Fruit fly (Drosophila melanogaster) whole organism, embryonic: ENCODE measurements around the gene Nepl3.

ENCODE experiments used
- Aef1 ChIP-seq: fragments of 200-800 bp; sonication (Bioruptor generic); IDR thresholded peaks from 3 replicates; pipeline ENCODE4 v1.3.6; 2022; ENCODE audit warnings: missing biosample characterization, missing genetic modification characterization
- Awh ChIP-seq: fragments of 200-800 bp; sonication (Bioruptor generic); IDR thresholded peaks from 2 replicates; pipeline ENCODE4, ENCODE4 v1.3.6; 2022; ENCODE audit warnings: missing biosample characterization, missing genetic modification characterization
- CG10543 ChIP-seq: fragments of 200-800 bp; sonication (Bioruptor generic); optimal IDR thresholded peaks from 3 replicates; lab custom pipeline; 2017; ENCODE audit warnings: missing biosample characterization, mild to moderate bottlenecking, missing genetic modification characterization, moderate library complexity
- CG1233 ChIP-seq: fragments of 200-800 bp; sonication (Bioruptor generic); optimal IDR thresholded peaks from 4 replicates; lab custom pipeline; 2018; ENCODE audit warnings: missing biosample characterization, mild to moderate bottlenecking, missing genetic modification characterization
- CG17568 ChIP-seq: fragments of 200-800 bp; sonication (Bioruptor generic); optimal IDR thresholded peaks from 2 replicates; lab custom pipeline; 2018; ENCODE audit warnings: missing biosample characterization, mild to moderate bottlenecking, missing genetic modification characterization, moderate library complexity
- CG18011 ChIP-seq: fragments of 200-800 bp; sonication (Bioruptor generic); optimal IDR thresholded peaks from 2 replicates; lab custom pipeline; 2017; ENCODE audit warnings: missing biosample characterization, missing genetic modification characterization, mild to moderate bottlenecking, moderate library complexity, missing genotype
- CG2129 ChIP-seq: fragments of 200-800 bp; sonication (Bioruptor generic); IDR thresholded peaks from 2 replicates; pipeline ENCODE4 v1.3.6; 2022; ENCODE audit warnings: missing biosample characterization, missing genetic modification characterization; ENCODE audit not compliant: partially characterized antibody
- CG2712 ChIP-seq: fragments of 200-800 bp; optimal IDR thresholded peaks from 3 replicates; lab custom pipeline; 2019; ENCODE audit warnings: missing biosample characterization, mild to moderate bottlenecking, missing genetic modification characterization, moderate library complexity
- CG30020 ChIP-seq: fragments of 200-800 bp; optimal IDR thresholded peaks from 2 replicates; lab custom pipeline; 2019; ENCODE audit warnings: missing biosample characterization, mild to moderate bottlenecking, missing genetic modification characterization, moderate library complexity
- CG3065 ChIP-seq: fragments of 200-800 bp; sonication (Bioruptor generic); optimal IDR thresholded peaks from 2 replicates; lab custom pipeline; 2016; ENCODE audit warnings: missing biosample characterization, missing genetic modification characterization
- CG4854 ChIP-seq: fragments of 200-800 bp; sonication (Bioruptor generic); optimal IDR thresholded peaks from 2 replicates; lab custom pipeline; 2016; ENCODE audit warnings: missing biosample characterization, missing genetic modification characterization, inconsistent platforms
- CG6854 ChIP-seq: fragments of 200-800 bp; sonication (Bioruptor generic); optimal IDR thresholded peaks from 3 replicates; lab custom pipeline; 2017; ENCODE audit warnings: missing biosample characterization, mild to moderate bottlenecking, missing genetic modification characterization
- CG7357 ChIP-seq: fragments of 200-800 bp; sonication (Bioruptor generic); IDR thresholded peaks from 3 replicates; pipeline ENCODE4 v1.3.6; 2022; ENCODE audit warnings: missing biosample characterization, missing genetic modification characterization
- CG8359 ChIP-seq: fragments of 200-800 bp; sonication (Bioruptor generic); optimal IDR thresholded peaks from 2 replicates; lab custom pipeline; 2017; ENCODE audit warnings: missing biosample characterization, mild to moderate bottlenecking, missing genetic modification characterization, borderline replicate concordance
- CG9932 ChIP-seq: fragments of 200-800 bp; sonication (Bioruptor generic); IDR thresholded peaks from 2 replicates; pipeline ENCODE4 v1.3.6; 2022; ENCODE audit warnings: missing biosample characterization, missing genetic modification characterization
- CTCF ChIP-seq: fragments of 200-800 bp; sonication (Bioruptor generic); optimal IDR thresholded peaks from 2 replicates; lab custom pipeline; 2017; ENCODE audit warnings: missing biosample characterization, mild to moderate bottlenecking, missing genetic modification characterization, moderate library complexity
- Dbx ChIP-seq: fragments of 200-800 bp; sonication (Bioruptor generic); IDR thresholded peaks from 3 replicates; pipeline ENCODE4 v1.3.6; 2022; ENCODE audit warnings: missing biosample characterization, missing genetic modification characterization
- Dip2 ChIP-seq: fragments of 200-800 bp; sonication (Bioruptor generic); IDR thresholded peaks from 2 replicates; pipeline ENCODE4 v1.3.6; 2022; ENCODE audit warnings: missing biosample characterization, missing genetic modification characterization
- Fer1 ChIP-seq: fragments of 200-800 bp; sonication (Bioruptor generic); optimal IDR thresholded peaks from 2 replicates; lab custom pipeline; 2017; ENCODE audit warnings: missing biosample characterization, mild to moderate bottlenecking, missing genetic modification characterization
- HLH4C ChIP-seq: fragments of 200-800 bp; sonication (Bioruptor generic); IDR thresholded peaks from 3 replicates; pipeline ENCODE4 v1.3.6; 2022; ENCODE audit warnings: missing biosample characterization, missing genetic modification characterization; ENCODE audit not compliant: partially characterized antibody
- HLHmδ ChIP-seq: fragments of 200-800 bp; sonication (Bioruptor generic); optimal IDR thresholded peaks from 2 replicates; lab custom pipeline; 2018; ENCODE audit warnings: missing biosample characterization, mild to moderate bottlenecking, missing genetic modification characterization, moderate library complexity
- Jarid2 ChIP-seq: fragments of 200-800 bp; sonication (Bioruptor generic); optimal IDR thresholded peaks from 3 replicates; lab custom pipeline; 2017; ENCODE audit warnings: mild to moderate bottlenecking, missing biosample characterization, missing genetic modification reagents, missing genetic modification characterization
- Lim3 ChIP-seq: fragments of 200-800 bp; sonication (Bioruptor generic); IDR thresholded peaks from 2 replicates; pipeline ENCODE4 v1.3.6; 2022; ENCODE audit warnings: missing biosample characterization, missing genetic modification characterization
- Meics ChIP-seq: fragments of 200-800 bp; sonication (Bioruptor generic); optimal IDR thresholded peaks from 2 replicates; lab custom pipeline; 2017; ENCODE audit warnings: missing biosample characterization, mild to moderate bottlenecking, missing genetic modification characterization
- Pdp1 ChIP-seq, 2 experiments: fragments of 200-800 bp; sonication (Bioruptor generic); optimal IDR thresholded peaks; 3 replicates each; lab custom pipeline; 2016; ENCODE audit warnings: missing biosample characterization in 2 of 2, missing genetic modification characterization in 2 of 2, mild to moderate bottlenecking in 1 of 2, moderate library complexity in 1 of 2
- Rfx ChIP-seq: fragments of 200-800 bp; sonication (Bioruptor generic); IDR thresholded peaks from 2 replicates; pipeline ENCODE4 v1.3.6; 2022; ENCODE audit warnings: missing biosample characterization, missing genetic modification characterization
- Stat92E ChIP-seq, 3 experiments: fragments of >200 bp in 2 of 3; fragments of 200-800 bp in 1 of 3; sonication (Bioruptor generic) in 1 of 3; optimal IDR thresholded peaks; 2 replicates each; lab custom pipeline; 2017 to 2019; ENCODE audit warnings: missing biosample characterization in 3 of 3, missing genetic modification characterization in 3 of 3, mild to moderate bottlenecking in 1 of 3, moderate library complexity in 1 of 3
- Taf1 ChIP-seq: fragments of 200-800 bp; sonication (Bioruptor generic); IDR thresholded peaks from 2 replicates; pipeline ENCODE4 v1.3.6; 2022; ENCODE audit warnings: missing biosample characterization, missing genetic modification characterization
- Usf ChIP-seq: fragments of 200-800 bp; sonication (Bioruptor generic); optimal IDR thresholded peaks from 2 replicates; lab custom pipeline; 2017; ENCODE audit warnings: missing genotype, missing biosample characterization, missing genetic modification characterization
- Vsx1 ChIP-seq: fragments of 200-800 bp; sonication (Bioruptor generic); optimal IDR thresholded peaks from 2 replicates; lab custom pipeline; 2017; ENCODE audit warnings: missing biosample characterization, mild to moderate bottlenecking, missing genetic modification characterization, missing genetic modification reagents
- Xrp1 ChIP-seq: fragments of 200-800 bp; sonication (Bioruptor generic); IDR thresholded peaks from 2 replicates; pipeline ENCODE4 v1.3.6; 2022; ENCODE audit warnings: missing biosample characterization, missing genetic modification characterization
- ato ChIP-seq: fragments of 200-800 bp; sonication (Bioruptor generic); IDR thresholded peaks from 2 replicates; pipeline ENCODE4 v1.3.6; 2022; ENCODE audit warnings: missing biosample characterization, missing genetic modification characterization; ENCODE audit not compliant: partially characterized antibody
- bigmax ChIP-seq: fragments of 200-800 bp; sonication (Bioruptor generic); optimal IDR thresholded peaks from 2 replicates; lab custom pipeline; 2018; ENCODE audit warnings: missing biosample characterization, mild to moderate bottlenecking, missing genetic modification characterization
- btn ChIP-seq: fragments of 200-800 bp; sonication (Bioruptor generic); optimal IDR thresholded peaks from 2 replicates; lab custom pipeline; 2016; ENCODE audit warnings: missing biosample characterization, missing genetic modification characterization
- ci ChIP-seq: fragments of 200-800 bp; sonication (Bioruptor generic); IDR thresholded peaks from 3 replicates; pipeline ENCODE4 v1.3.6; 2022; ENCODE audit warnings: missing biosample characterization, missing genetic modification characterization
- cwo ChIP-seq: fragments of 200-800 bp; sonication (Bioruptor generic); optimal IDR thresholded peaks from 3 replicates; lab custom pipeline; 2017; ENCODE audit warnings: missing biosample characterization, missing genetic modification characterization, mild to moderate bottlenecking, moderate library complexity, missing genetic modification reagents
- dimm ChIP-seq: fragments of 200-800 bp; sonication (Bioruptor generic); IDR thresholded peaks from 2 replicates; pipeline ENCODE4 v1.3.6; 2022; ENCODE audit warnings: missing biosample characterization, missing genetic modification characterization
- fd3F ChIP-seq: fragments of 200-800 bp; sonication (Bioruptor generic); optimal IDR thresholded peaks from 2 replicates; lab custom pipeline; 2018; ENCODE audit warnings: missing biosample characterization, mild to moderate bottlenecking, missing genetic modification characterization, moderate library complexity
- gce ChIP-seq: fragments of 200-800 bp; sonication (Bioruptor generic); IDR thresholded peaks from 3 replicates; pipeline ENCODE4 v1.3.6; 2022; ENCODE audit warnings: missing biosample characterization, missing genetic modification characterization
- gcm2 ChIP-seq: fragments of 200-800 bp; sonication (Bioruptor generic); optimal IDR thresholded peaks from 2 replicates; lab custom pipeline; 2016; ENCODE audit warnings: missing biosample characterization, missing genetic modification characterization
- gem ChIP-seq: fragments of 200-800 bp; sonication (Bioruptor generic); optimal IDR thresholded peaks from 2 replicates; lab custom pipeline; 2019; ENCODE audit warnings: missing biosample characterization, mild to moderate bottlenecking, missing genetic modification characterization, moderate library complexity
- grau ChIP-seq: fragments of 200-800 bp; optimal IDR thresholded peaks from 3 replicates; lab custom pipeline; 2019; ENCODE audit warnings: missing biosample characterization, mild to moderate bottlenecking, missing genetic modification characterization, moderate library complexity
- knrl ChIP-seq: fragments of 200-800 bp; sonication (Bioruptor generic); IDR thresholded peaks from 3 replicates; pipeline ENCODE4 v1.3.6; 2022; ENCODE audit warnings: missing biosample characterization, missing genetic modification characterization; ENCODE audit not compliant: partially characterized antibody
- lilli ChIP-seq: fragments of 200-800 bp; sonication (Bioruptor generic); optimal IDR thresholded peaks from 3 replicates; lab custom pipeline; 2016; ENCODE audit warnings: missing biosample characterization, missing genetic modification characterization
- nom ChIP-seq: fragments of 200-800 bp; sonication (Bioruptor generic); optimal IDR thresholded peaks from 2 replicates; lab custom pipeline; 2017; ENCODE audit warnings: missing biosample characterization, missing genetic modification characterization, mild to moderate bottlenecking, moderate library complexity, missing genetic modification reagents
- pnt ChIP-seq: fragments of 200-800 bp; sonication (Bioruptor generic); optimal IDR thresholded peaks from 3 replicates; lab custom pipeline; 2016; ENCODE audit warnings: missing biosample characterization, missing genetic modification characterization
- psq ChIP-seq: fragments of 200-800 bp; sonication (Bioruptor generic); optimal IDR thresholded peaks from 2 replicates; lab custom pipeline; 2017; ENCODE audit warnings: missing biosample characterization, missing genetic modification characterization
- shn ChIP-seq: fragments of 200-800 bp; sonication (Bioruptor generic); optimal IDR thresholded peaks from 3 replicates; lab custom pipeline; 2016; ENCODE audit warnings: missing biosample characterization, missing genetic modification characterization
- slbo ChIP-seq: fragments of 200-800 bp; sonication (Bioruptor generic); IDR thresholded peaks from 2 replicates; pipeline ENCODE4 v1.3.6; 2022; ENCODE audit warnings: missing biosample characterization, missing genetic modification characterization
- yki ChIP-seq: fragments of >200 bp; optimal IDR thresholded peaks from 3 replicates; lab custom pipeline; 2018
- zfh1 ChIP-seq: fragments of 200-800 bp; sonication (Bioruptor generic); IDR thresholded peaks from 3 replicates; pipeline ENCODE4 v1.3.6; 2022; ENCODE audit warnings: missing biosample characterization, missing genetic modification characterization
- zfh2 ChIP-seq: fragments of 200-800 bp; sonication (Bioruptor generic); optimal IDR thresholded peaks from 2 replicates; lab custom pipeline; 2016; ENCODE audit warnings: missing biosample characterization, missing genetic modification characterization

The Nepl3 gene

dm6 chr2L:5007256-5007655, 50.8 kb downstream of the Nepl3 start:
- TF ChIP-seq fd3F (GFP tag; lab: Kevin White, UChicago) (no peak), Vsx1 (GFP tag; lab: Kevin White, UChicago) (no peak), Aef1 (no peak), Fer1 (GFP tag; lab: Kevin White, UChicago) (no peak), CTCF (GFP tag; lab: Kevin White, UChicago) (no peak), Awh (GFP tag; lab: Robert Waterston, UW) (no peak), Meics (GFP tag; lab: Kevin White, UChicago) (peak; percentile 7), lilli (GFP tag; lab: Kevin White, UChicago) (no peak), Rfx (GFP tag; lab: Robert Waterston, UW) (peak; percentile 8; the same call in 1 of the 2 replicates), CG30020 (tag; lab: Kevin White, UChicago) (no peak), HLHmδ (GFP tag; lab: Kevin White, UChicago) (no peak), gce (GFP tag; lab: Robert Waterston, UW) (no peak), CG2712 (tag; lab: Kevin White, UChicago) (no peak), Jarid2 (GFP tag; lab: Kevin White, UChicago) (no peak), HLH4C (GFP tag; lab: Robert Waterston, UW) (no peak), btn (GFP tag; lab: Kevin White, UChicago) (no peak), Xrp1 (no peak), zfh2 (GFP tag; lab: Kevin White, UChicago) (no peak), CG17568 (GFP tag; lab: Kevin White, UChicago) (no peak), Taf1 (GFP tag; lab: Robert Waterston, UW) (no peak), psq (GFP tag; lab: Kevin White, UChicago) (no peak), shn (GFP tag; lab: Kevin White, UChicago) (no peak), CG3065 (GFP tag; lab: Kevin White, UChicago) (no peak), zfh1 (GFP tag; lab: Robert Waterston, UW) (no peak), CG8359 (GFP tag; lab: Kevin White, UChicago) (no peak), gem (tag; lab: Kevin White, UChicago) (no peak), bigmax (GFP tag; lab: Kevin White, UChicago) (no peak), CG18011 (GFP tag; lab: Kevin White, UChicago) (no peak), CG10543 (GFP tag; lab: Kevin White, UChicago) (no peak), Dip2 (GFP tag; lab: Robert Waterston, UW) (no peak), dimm (GFP tag; lab: Robert Waterston, UW) (no peak), cwo (GFP tag; lab: Kevin White, UChicago) (peak; percentile 14), Stat92E (GFP tag; optimal IDR thresholded peaks at IDR 0.05; lab: Kevin White, UChicago) (no peak), Pdp1 (GFP tag; optimal IDR thresholded peaks at IDR 0.05; lab: Kevin White, UChicago) (peak in 1 of 2 experiments; percentile 43), nom (GFP tag; lab: Kevin White, UChicago) (no peak), CG9932 (GFP tag; lab: Robert Waterston, UW) (peak; percentile 20; the same call in 1 of the 2 replicates), slbo (GFP tag; lab: Robert Waterston, UW) (peak; percentile 40; the same call in 1 of the 2 replicates), ci (no peak), CG2129 (no peak), CG6854 (no peak), ato (GFP tag; lab: Robert Waterston, UW) (no peak), CG1233 (GFP tag; lab: Kevin White, UChicago) (no peak), pnt (GFP tag; lab: Kevin White, UChicago) (no peak), knrl (GFP tag; lab: Robert Waterston, UW) (no peak), grau (tag; lab: Kevin White, UChicago) (peak; percentile 65), Dbx (no peak), Lim3 (GFP tag; lab: Robert Waterston, UW) (no peak), Usf (GFP tag; lab: Kevin White, UChicago) (no peak), CG7357 (GFP tag; lab: Robert Waterston, UW) (no peak), yki (lab: Kevin White, UChicago) (no peak), gcm2 (no peak), CG4854 (GFP tag; lab: Kevin White, UChicago) (no peak)
